Worm (Caenorhabditis elegans) whole organism, L3 larva: Measurements from ENCODE around the gene Y67D8B.5.

Experiments
- fkh-2 ChIP-seq: fragments of 150-350 bp; optimal IDR thresholded peaks from 2 replicates; lab custom pipeline; 2014; ENCODE audit warnings: missing biosample characterization, missing genetic modification reagents, missing genetic modification characterization
- lin-15B ChIP-seq: fragments of 150-350 bp; optimal IDR thresholded peaks from 2 replicates; lab custom pipeline; 2014; ENCODE audit warnings: missing biosample characterization, missing genetic modification characterization
- nhr-23 ChIP-seq: fragments of 150-350 bp; optimal IDR thresholded peaks from 2 replicates; lab custom pipeline; 2014; ENCODE audit warnings: missing biosample characterization, missing genetic modification reagents, missing genetic modification characterization
- nhr-25 ChIP-seq: sonication (generic microtip); optimal IDR thresholded peaks from 2 replicates; lab custom pipeline; 2017; ENCODE audit warnings: missing biosample characterization, missing genetic modification characterization
- ztf-11 ChIP-seq: fragments of 150-350 bp; optimal IDR thresholded peaks from 2 replicates; lab custom pipeline; 2014; ENCODE audit warnings: missing biosample characterization, missing genetic modification characterization

Gene Y67D8B.5

ce11 chrIV:3252047-3252446, 49.9 kb downstream of the Y67D8B.5 start:
- TF ChIP-seq nhr-25 (tag; lab: Kevin White, UChicago) (no peak), ztf-11 (tag; lab: Kevin White, UChicago) (no peak), lin-15B (tag; lab: Kevin White, UChicago) (no peak), nhr-23 (tag; lab: Kevin White, UChicago) (no peak), fkh-2 (tag; lab: Kevin White, UChicago) (no peak)
